Fruit fly (Drosophila melanogaster) whole organism, prepupa: ENCODE data around the gene CG34461.

Experiments used
- CG10631 ChIP-seq: fragments of 200-800 bp; sonication (Bioruptor generic); optimal IDR thresholded peaks from 2 replicates; lab custom pipeline; 2016; ENCODE audit warnings: missing biosample characterization, missing genetic modification characterization
- CG16779 ChIP-seq: fragments of 200-800 bp; sonication (Bioruptor generic); optimal IDR thresholded peaks from 3 replicates; lab custom pipeline; 2017; ENCODE audit warnings: missing biosample characterization, mild to moderate bottlenecking, missing genetic modification characterization
- Eip93F ChIP-seq: fragments of 200-800 bp; sonication (Bioruptor generic); optimal IDR thresholded peaks from 2 replicates; lab custom pipeline; 2016; ENCODE audit warnings: missing biosample characterization, mild to moderate bottlenecking, missing genetic modification characterization
- OdsH ChIP-seq: fragments of 200-800 bp; sonication (Bioruptor generic); optimal IDR thresholded peaks from 3 replicates; lab custom pipeline; 2016; ENCODE audit warnings: missing biosample characterization, missing genetic modification characterization
- Sox14 ChIP-seq: fragments of 200-800 bp; sonication (Bioruptor generic); optimal IDR thresholded peaks from 3 replicates; lab custom pipeline; 2016; ENCODE audit warnings: missing biosample characterization, missing genetic modification characterization
- acj6 ChIP-seq: fragments of 200-800 bp; sonication (Bioruptor generic); optimal IDR thresholded peaks from 3 replicates; lab custom pipeline; 2016; ENCODE audit warnings: missing biosample characterization, missing genetic modification characterization
- lz ChIP-seq: fragments of 200-800 bp; sonication (Bioruptor generic); optimal IDR thresholded peaks from 3 replicates; lab custom pipeline; 2016; ENCODE audit warnings: missing biosample characterization, missing genetic modification characterization
- pdm3 ChIP-seq: fragments of 200-800 bp; sonication (Bioruptor generic); optimal IDR thresholded peaks from 3 replicates; lab custom pipeline; 2016; ENCODE audit warnings: missing biosample characterization, missing genetic modification characterization

dm6 chr3L:8306880-8307279, 18.8 kb upstream of the CG34461 start, which contains the start of gene Gr66a:
- TF ChIP-seq CG16779 (tag; lab: Kevin White, UChicago), result no peak
- TF ChIP-seq Eip93F (GFP tag; lab: Kevin White, UChicago), result no peak
- no peak for TF ChIP-seq Sox14 (GFP tag; lab: Kevin White, UChicago)
- no peak for TF ChIP-seq lz
- no peak for TF ChIP-seq OdsH (GFP tag; lab: Kevin White, UChicago)
- TF ChIP-seq CG10631 (GFP tag; lab: Kevin White, UChicago), result no peak
- no peak for TF ChIP-seq acj6 (GFP tag; lab: Kevin White, UChicago)
- TF ChIP-seq pdm3 (GFP tag; lab: Kevin White, UChicago), result no peak
